Fruit fly (Drosophila melanogaster): ENCODE measurements around the gene CG12155.

DNA sequence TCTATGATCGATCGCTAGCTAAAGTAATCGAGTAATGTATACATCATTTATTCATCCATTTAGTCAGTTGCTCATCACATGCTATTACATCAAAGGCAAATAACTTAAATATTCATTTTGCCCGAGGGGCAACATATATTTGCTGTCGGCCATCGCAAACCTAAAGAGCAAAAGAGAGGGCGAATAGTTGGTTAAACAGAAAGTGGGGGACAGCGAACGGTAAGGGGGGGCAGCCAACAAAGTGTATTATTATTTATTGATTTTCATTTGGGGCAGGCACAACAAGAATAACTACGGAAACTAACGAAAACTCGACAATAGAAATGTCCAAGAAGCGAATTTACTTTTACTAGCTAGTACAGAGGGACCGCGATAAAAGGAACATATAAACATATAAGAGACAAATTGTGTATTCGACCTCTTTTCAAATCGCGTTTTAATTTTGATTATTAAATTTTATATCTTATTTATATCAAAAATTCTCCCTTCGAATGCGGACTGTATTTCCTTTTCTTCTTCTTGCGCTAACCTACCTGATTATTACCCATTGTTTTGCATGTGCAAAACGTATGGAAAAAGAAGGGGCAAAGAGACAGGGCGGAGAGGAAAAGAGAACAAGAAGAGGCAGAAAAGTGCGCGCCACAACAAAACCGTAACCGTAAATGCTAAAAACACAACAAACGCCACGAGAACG, 37.2 kb upstream of the CG12155 start:
- TF ChIP-seq CG8478 (optimal IDR thresholded peaks at IDR 0.05) (no peak), usp (GFP tag; optimal IDR thresholded peaks at IDR 0.05) (no peak), pan (optimal IDR thresholded peaks at IDR 0.05) (no peak), psq (optimal IDR thresholded peaks at IDR 0.05) (no peak)

Data from whole organism.